Fruit fly (Drosophila melanogaster): ENCODE data around the gene Polr2A.

The Polr2A gene

DNA sequence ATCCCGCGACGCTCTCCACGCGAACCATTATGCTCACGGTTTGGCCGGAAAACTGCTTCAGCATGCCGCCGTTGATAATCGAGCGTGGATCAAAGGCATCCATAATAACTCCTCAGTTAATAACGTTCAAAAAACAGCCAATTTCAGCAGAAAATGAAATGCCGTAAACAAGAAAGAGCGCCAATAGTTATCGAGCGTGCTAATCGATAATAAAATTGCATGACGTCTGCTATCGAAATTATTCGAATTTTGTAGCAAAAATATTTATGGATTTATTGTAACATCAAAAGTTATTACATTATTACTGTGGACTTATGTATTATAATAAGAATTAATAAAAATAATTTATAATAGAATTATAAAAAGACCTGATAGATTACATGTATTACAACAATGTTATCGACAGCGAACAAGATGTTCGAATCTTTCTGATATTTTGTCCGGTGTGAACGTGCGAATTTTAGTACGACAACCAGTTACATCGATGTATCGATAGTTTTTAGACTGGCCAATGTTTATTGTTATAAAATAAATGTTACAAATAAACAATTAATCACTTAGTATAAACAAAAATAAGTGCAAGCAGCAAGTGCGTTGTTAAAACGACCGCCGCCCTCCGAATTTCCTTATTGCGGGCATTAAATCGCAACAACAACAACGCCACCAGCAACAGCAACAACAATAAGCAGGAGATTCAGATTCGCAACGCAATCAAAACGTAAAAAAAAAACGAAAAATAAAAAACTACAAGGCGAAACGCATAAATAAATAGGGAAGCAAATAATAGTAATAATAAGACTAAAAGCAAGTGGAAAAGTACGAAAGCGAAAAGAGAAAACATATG lies 45.7 kb upstream of the Polr2A start, which contains the start of the genes RPA3 and Met (continued):
- TF ChIP-seq tll (GFP tag; optimal IDR thresholded peaks at IDR 0.05) (no peak), CG2129 (GFP tag; IDR thresholded peaks at IDR 0.05; ENCODE audit: partially characterized antibody) (peak; percentile 42), CG34422 (GFP tag; IDR thresholded peaks at IDR 0.05) (no peak), CTCF (GFP tag; optimal IDR thresholded peaks at IDR 0.05) (no peak), dimm (GFP tag; IDR thresholded peaks at IDR 0.05) (no peak), Ptx1 (GFP tag; IDR thresholded peaks at IDR 0.05) (no peak), row (GFP tag; IDR thresholded peaks at IDR 0.05) (no peak), kni (GFP tag; optimal IDR thresholded peaks at IDR 0.05) (no peak), zfh1 (GFP tag; IDR thresholded peaks at IDR 0.05) (no peak), Camta (GFP tag; optimal IDR thresholded peaks at IDR 0.05) (no peak), klu (GFP tag; IDR thresholded peaks at IDR 0.05) (no peak), corto (GFP tag; optimal IDR thresholded peaks at IDR 0.05) (no peak), cwo (GFP tag; optimal IDR thresholded peaks at IDR 0.05) (no peak), gt (GFP tag; IDR thresholded peaks at IDR 0.05) (no peak), al (GFP tag; IDR thresholded peaks at IDR 0.05) (no peak), cg (GFP tag; optimal IDR thresholded peaks at IDR 0.05) (no peak), dm (GFP tag; optimal IDR thresholded peaks at IDR 0.05) (no peak), ab (GFP tag; optimal IDR thresholded peaks at IDR 0.05) (no peak), CG7987 (GFP tag; optimal IDR thresholded peaks at IDR 0.05) (no peak), CG1602 (GFP tag; optimal IDR thresholded peaks at IDR 0.05) (no peak), crp (GFP tag; optimal IDR thresholded peaks at IDR 0.05) (no peak), sr (GFP tag; IDR thresholded peaks at IDR 0.05) (no peak), CG10321 (GFP tag; IDR thresholded peaks at IDR 0.05) (no peak), Jarid2 (GFP tag; optimal IDR thresholded peaks at IDR 0.05) (no peak), HLH54F (GFP tag; optimal IDR thresholded peaks at IDR 0.05) (no peak), CG18262 (tag; optimal IDR thresholded peaks at IDR 0.05) (no peak), CG18764 (GFP tag; optimal IDR thresholded peaks at IDR 0.05) (no peak), vnd (GFP tag; IDR thresholded peaks at IDR 0.05; ENCODE audit: partially characterized antibody) (peak; percentile 65), CG14965 (GFP tag; optimal IDR thresholded peaks at IDR 0.05; ENCODE audit: borderline replicate concordance) (no peak), slou (GFP tag; optimal IDR thresholded peaks at IDR 0.05) (no peak), her (GFP tag; optimal IDR thresholded peaks at IDR 0.05) (no peak), HLH4C (GFP tag; IDR thresholded peaks at IDR 0.05; ENCODE audit: partially characterized antibody) (peak; percentile 61; the same call in 1 of the 3 replicates), stwl (tag; optimal IDR thresholded peaks at IDR 0.05) (peak; percentile 56), CG17912 (GFP tag; optimal IDR thresholded peaks at IDR 0.05) (no peak), CG16813 (GFP tag; IDR thresholded peaks at IDR 0.05; ENCODE audit: partially characterized antibody) (peak; percentile 60; the same call in 2 of the 3 replicates), p53 (GFP tag; optimal IDR thresholded peaks at IDR 0.05) (no peak), pita (GFP tag; optimal IDR thresholded peaks at IDR 0.05) (no peak)

DNA sequence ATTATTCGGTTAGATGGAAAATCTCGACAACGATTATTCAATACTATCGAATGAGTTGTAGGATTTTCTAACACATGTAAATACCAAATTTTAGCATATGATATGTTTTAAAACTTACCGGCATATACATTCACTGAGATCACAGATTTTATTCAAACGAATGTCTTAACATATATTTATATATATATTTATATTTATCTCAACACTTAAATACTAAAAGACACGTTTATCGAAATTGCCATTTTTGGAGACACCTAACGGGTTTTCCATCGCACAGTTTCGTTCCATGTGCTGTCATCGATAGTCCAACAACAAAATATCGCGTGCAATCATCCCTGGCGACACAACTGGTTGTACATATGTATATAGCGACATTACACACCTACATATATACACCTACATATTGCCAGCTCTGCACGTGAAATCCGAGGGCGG lies 41.5 kb upstream of the Polr2A start, which contains the start of the genes CG2247 and CG1703:
Gene CG2247, minus strand, starts transcription at position 8 of the 435 bp plus-strand sequence.
Gene CG1703, plus strand, starts transcription at position 283 of the 435 bp plus-strand sequence.
- TF ChIP-seq CG12155 (GFP tag; optimal IDR thresholded peaks at IDR 0.05), result no peak
- TF ChIP-seq hth (optimal IDR thresholded peaks at IDR 0.05), result no peak
- no peak for TF ChIP-seq CG1792 (GFP tag; optimal IDR thresholded peaks at IDR 0.05)
- TF ChIP-seq CG18262 (tag; optimal IDR thresholded peaks at IDR 0.05), result peak; percentile 21
- TF ChIP-seq tio (GFP tag; optimal IDR thresholded peaks at IDR 0.05), result no peak
- TF ChIP-seq bbx (GFP tag; IDR thresholded peaks at IDR 0.05; ENCODE audit: partially characterized antibody), result peak; percentile 81
- TF ChIP-seq CG18011 (GFP tag; optimal IDR thresholded peaks at IDR 0.05), result peak; percentile 87
- no peak for TF ChIP-seq ci (GFP tag; IDR thresholded peaks at IDR 0.05)
- TF ChIP-seq Dll (GFP tag; IDR thresholded peaks at IDR 0.05; ENCODE audit: partially characterized antibody), result peak; percentile 92
- TF ChIP-seq pzg (GFP tag; optimal IDR thresholded peaks at IDR 0.05), result peak; percentile 78
- peak in 1 of 2 experiments; percentile 49 for TF ChIP-seq crp (GFP tag; optimal IDR thresholded peaks at IDR 0.05)
- TF ChIP-seq dm (GFP tag; optimal IDR thresholded peaks at IDR 0.05), result peak; percentile 62
- peak; percentile 23 for TF ChIP-seq Myb (GFP tag; optimal IDR thresholded peaks at IDR 0.05)
- TF ChIP-seq CG15514 (GFP tag; optimal IDR thresholded peaks at IDR 0.05), result peak; percentile 68
- no peak for TF ChIP-seq CG7271 (tag; optimal IDR thresholded peaks at IDR 0.05)
- peak; percentile 52 for TF ChIP-seq twi (tag; optimal IDR thresholded peaks at IDR 0.05)
- no peak for TF ChIP-seq Bdp1 (GFP tag; optimal IDR thresholded peaks at IDR 0.05)

Data from whole organism, embryonic.